Worm (Caenorhabditis elegans): ENCODE measurements around the gene F45G2.9.
A peak's percentile ranks its signal among the peaks of the same experiment; 100 is the strongest.

Gene F45G2.9

ce11 chrIII:13465918-13466592 is 29.3 kb upstream of the F45G2.9 start, which contains the start of gene cdk-5 (continued):
- TF ChIP-seq pax-1 (tag; optimal IDR thresholded peaks at IDR 0.05): peak; percentile 70
- no peak for TF ChIP-seq mec-3 (tag; optimal IDR thresholded peaks at IDR 0.05; ENCODE audit: borderline replicate concordance)
- TF ChIP-seq hlh-6 (tag; optimal IDR thresholded peaks at IDR 0.05): no peak
- TF ChIP-seq ceh-18 (tag; optimal IDR thresholded peaks at IDR 0.05): no peak
- TF ChIP-seq gmeb-2 (tag; optimal IDR thresholded peaks at IDR 0.05): no peak
- peak; percentile 29 for TF ChIP-seq ceh-31 (tag; optimal IDR thresholded peaks at IDR 0.05)
- no peak for TF ChIP-seq ceh-19 (GFP tag; optimal IDR thresholded peaks at IDR 0.05)
- TF ChIP-seq unc-3 (GFP tag; conservative IDR thresholded peaks at IDR 0.05): no peak
- TF ChIP-seq unc-3 (tag; optimal IDR thresholded peaks at IDR 0.05): no peak
- no peak for TF ChIP-seq tbx-2 (tag; optimal IDR thresholded peaks at IDR 0.05)
- peak; percentile 75 for TF ChIP-seq unc-42 (tag; optimal IDR thresholded peaks at IDR 0.05)
- TF ChIP-seq ttx-3 (tag; optimal IDR thresholded peaks at IDR 0.05): no peak

DNA sequence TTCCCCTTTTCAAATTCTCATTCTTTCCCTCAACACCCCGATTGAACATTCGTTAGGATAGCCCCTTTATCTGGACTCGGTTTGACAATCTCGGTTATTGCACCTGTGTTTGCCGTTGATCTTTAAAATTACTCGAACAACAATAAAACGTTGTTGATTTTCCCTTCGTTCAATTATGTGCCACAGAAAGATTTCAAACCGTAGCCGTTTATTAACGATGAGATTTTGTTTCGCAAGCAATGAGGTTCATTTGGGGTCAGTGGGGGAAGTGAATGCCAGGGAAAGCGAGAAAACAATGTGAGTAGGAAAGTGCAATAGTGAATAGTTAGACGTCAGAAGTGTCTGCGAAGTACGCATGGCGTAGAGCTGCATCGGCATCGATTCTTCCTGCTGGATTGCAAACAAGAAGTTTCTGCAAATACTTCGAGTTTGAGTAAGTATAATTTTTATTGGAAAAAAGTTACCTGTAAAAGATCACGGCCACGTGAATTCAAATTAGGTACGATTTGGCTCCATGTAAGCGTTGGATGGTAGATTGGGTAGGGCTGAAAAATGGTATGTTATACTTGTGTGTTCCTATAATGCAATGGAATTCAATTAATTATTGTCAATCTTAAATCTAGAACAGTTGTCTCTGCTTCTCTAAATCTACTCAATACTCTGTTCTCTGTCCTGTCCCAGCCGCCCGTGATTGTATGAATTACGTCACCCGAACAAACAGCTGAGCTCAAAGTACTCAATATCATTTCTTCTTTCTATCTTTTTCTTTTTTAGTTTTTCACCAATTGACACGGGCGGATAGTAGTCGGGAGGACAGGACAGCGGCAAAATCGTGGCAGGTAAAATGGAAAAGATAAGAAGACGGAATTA is 28.0 kb upstream of the F45G2.9 start, which contains the start of gene kel-3:
Gene kel-3, plus strand, starts transcription at position 328 of the 870 bp plus-strand sequence.
- peak; percentile 63 for TF ChIP-seq elt-2 (tag; optimal IDR thresholded peaks at IDR 0.05)
- TF ChIP-seq unc-55 (GFP tag; optimal IDR thresholded peaks at IDR 0.05): peak; percentile 49
- no peak for TF ChIP-seq unc-42 (tag; optimal IDR thresholded peaks at IDR 0.05)
- TF ChIP-seq dmd-4 (tag; optimal IDR thresholded peaks at IDR 0.05; ENCODE audit: borderline replicate concordance): no peak
- peak; percentile 34 for TF ChIP-seq ceh-18 (tag; optimal IDR thresholded peaks at IDR 0.05)
- TF ChIP-seq ama-1 (optimal IDR thresholded peaks at IDR 0.05): peak; percentile 85
- no peak for TF ChIP-seq che-1 (tag; optimal IDR thresholded peaks at IDR 0.05)
- TF ChIP-seq tbx-7 (tag; optimal IDR thresholded peaks at IDR 0.05): no peak
- no peak for TF ChIP-seq fkh-10 (GFP tag; optimal IDR thresholded peaks at IDR 0.05)
- no peak for TF ChIP-seq nfya-1 (tag; optimal IDR thresholded peaks at IDR 0.05)
- no peak for TF ChIP-seq T23F11.4 (GFP tag; optimal IDR thresholded peaks at IDR 0.05)
- TF ChIP-seq pha-4 (tag; optimal IDR thresholded peaks at IDR 0.05): no peak
- no peak for TF ChIP-seq ztf-16 (tag; optimal IDR thresholded peaks at IDR 0.05)
- no peak for TF ChIP-seq odd-2 (tag; optimal IDR thresholded peaks at IDR 0.05)
- TF ChIP-seq pqm-1 (tag; optimal IDR thresholded peaks at IDR 0.05): peak; percentile 8

- TF ChIP-seq ceh-34 (tag; optimal IDR thresholded peaks at IDR 0.05) (peak; percentile 87), fkh-10 (GFP tag; optimal IDR thresholded peaks at IDR 0.05) (no peak), ceh-6 (GFP tag; optimal IDR thresholded peaks at IDR 0.05) (no peak), ceh-31 (tag; optimal IDR thresholded peaks at IDR 0.05) (peak; percentile 83), C38D4.7 (GFP tag; optimal IDR thresholded peaks at IDR 0.05) (peak; percentile 7), fax-1 (tag; optimal IDR thresholded peaks at IDR 0.05) (peak; percentile 12), C08G9.2 (tag; optimal IDR thresholded peaks at IDR 0.05) (no peak), dmd-4 (tag; optimal IDR thresholded peaks at IDR 0.05; ENCODE audit: borderline replicate concordance) (no peak), sox-2 (GFP tag; IDR thresholded peaks at IDR 0.05) (no peak), odd-2 (tag; optimal IDR thresholded peaks at IDR 0.05) (no peak), zip-5 (tag; optimal IDR thresholded peaks at IDR 0.05) (no peak), nhr-11 (tag; optimal IDR thresholded peaks at IDR 0.05) (no peak), hlh-15 (tag; optimal IDR thresholded peaks at IDR 0.05) (no peak), gmeb-2 (tag; optimal IDR thresholded peaks at IDR 0.05) (peak; percentile 49), lim-6 (tag; optimal IDR thresholded peaks at IDR 0.05) (no peak), sdc-2 (tag; optimal IDR thresholded peaks at IDR 0.05) (no peak), pax-1 (tag; optimal IDR thresholded peaks at IDR 0.05) (peak; percentile 68), sox-4 (tag; optimal IDR thresholded peaks at IDR 0.05) (no peak), unc-55 (GFP tag; optimal IDR thresholded peaks at IDR 0.05) (peak; percentile 65), pros-1 (tag; optimal IDR thresholded peaks at IDR 0.05) (peak; percentile 50), ceh-14 (tag; optimal IDR thresholded peaks at IDR 0.05) (peak; percentile 56), npax-4 (tag; optimal IDR thresholded peaks at IDR 0.05) (no peak), elt-2 (tag; optimal IDR thresholded peaks at IDR 0.05) (peak; percentile 53), rnt-1 (tag; optimal IDR thresholded peaks at IDR 0.05) (peak; percentile 59), pha-4 (tag; optimal IDR thresholded peaks at IDR 0.05) (no peak), unc-86 (tag; optimal IDR thresholded peaks at IDR 0.05) (peak; percentile 55), syd-9 (tag; optimal IDR thresholded peaks at IDR 0.05) (no peak), T23F11.4 (GFP tag; optimal IDR thresholded peaks at IDR 0.05) (peak; percentile 14), nhr-232 (tag; optimal IDR thresholded peaks at IDR 0.05) (no peak)
These were observed 26.4 kb upstream of the F45G2.9 start, which contains the start of gene ant-1.1 for ce11 chrIII:13462965-13463783. ant-1.1 (plus strand) TSS chrIII:13463163.

Measured in whole organism, late embryonic.